Worm (Caenorhabditis elegans): ENCODE results near the gene W09D10.5.

DNA sequence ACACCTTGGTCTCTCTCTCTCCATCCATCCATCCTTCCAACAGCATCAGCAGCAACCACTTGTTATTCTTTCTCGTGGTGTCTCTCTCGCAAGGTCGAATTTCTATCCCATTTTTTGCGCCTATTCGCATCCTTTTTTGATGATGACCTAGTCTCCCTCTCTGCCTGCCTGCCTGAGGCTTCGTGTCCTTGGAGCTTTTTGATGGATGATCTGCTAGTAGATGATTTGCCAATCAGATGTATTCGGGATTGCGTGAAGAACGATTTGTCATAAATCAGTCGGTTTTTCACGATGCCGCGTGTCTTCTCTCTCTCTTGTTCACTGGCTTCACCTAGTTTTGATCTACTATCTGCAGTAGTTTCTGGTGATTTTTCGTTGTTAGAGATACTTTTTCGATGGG lies 50.0 kb downstream of the W09D10.5 start:
- TF ChIP-seq madf-8 (GFP tag; conservative IDR thresholded peaks at IDR 0.05): no peak
- TF ChIP-seq pha-4 (tag; optimal IDR thresholded peaks at IDR 0.05): no peak
- TF ChIP-seq ztf-26 (tag; optimal IDR thresholded peaks at IDR 0.05): no peak
- TF ChIP-seq snpc-4 (GFP tag; optimal IDR thresholded peaks at IDR 0.05): no peak
- TF ChIP-seq snpc-4 (tag; optimal IDR thresholded peaks at IDR 0.05): no peak
- no peak for TF ChIP-seq somi-1 (GFP tag; optimal IDR thresholded peaks at IDR 0.05)
- no peak for TF ChIP-seq B0019.2 (GFP tag; conservative IDR thresholded peaks at IDR 0.05)
- no peak for TF ChIP-seq lin-35 (GFP tag; optimal IDR thresholded peaks at IDR 0.05)
- TF ChIP-seq pbrm-1 (GFP tag; IDR thresholded peaks at IDR 0.05): no peak
- TF ChIP-seq nfya-1 (tag; optimal IDR thresholded peaks at IDR 0.05; ENCODE audit: borderline replicate concordance, insufficient read depth): no peak
- no peak for TF ChIP-seq K12H6.12 (tag; optimal IDR thresholded peaks at IDR 0.05)
- TF ChIP-seq ama-1 (optimal IDR thresholded peaks at IDR 0.05): no peak
- no peak for TF ChIP-seq ama-1 (GFP tag; optimal IDR thresholded peaks at IDR 0.05)
- TF ChIP-seq F33H1.4 (GFP tag; IDR thresholded peaks at IDR 0.05): no peak
- TF ChIP-seq ccch-3 (GFP tag; optimal IDR thresholded peaks at IDR 0.05): no peak

All from whole organism, young adult.